Fruit fly (Drosophila melanogaster) whole organism, embryonic: Measurements from ENCODE around the gene CG34138.

Source experiments
- B-H1 ChIP-seq: fragments of 200-800 bp; sonication (Bioruptor generic); IDR thresholded peaks from 3 replicates; pipeline ENCODE4 v1.3.6; 2022; ENCODE audit warnings: missing biosample characterization, missing genetic modification characterization
- CG12744 ChIP-seq: fragments of 200-800 bp; sonication (Bioruptor generic); optimal IDR thresholded peaks from 2 replicates; lab custom pipeline; 2016; ENCODE audit warnings: missing biosample characterization, missing genetic modification characterization
- CG13296 ChIP-seq: fragments of 200-800 bp; sonication (Bioruptor generic); optimal IDR thresholded peaks from 3 replicates; lab custom pipeline; 2018; ENCODE audit warnings: missing biosample characterization, mild to moderate bottlenecking, missing genetic modification characterization
- CG2129 ChIP-seq: fragments of 200-800 bp; sonication (Bioruptor generic); IDR thresholded peaks from 2 replicates; pipeline ENCODE4 v1.3.6; 2022; ENCODE audit warnings: missing biosample characterization, missing genetic modification characterization; ENCODE audit not compliant: partially characterized antibody
- CG32767 ChIP-seq: fragments of 200-800 bp; sonication (Bioruptor generic); IDR thresholded peaks from 2 replicates; pipeline ENCODE4 v1.3.6; 2022; ENCODE audit warnings: missing biosample characterization, missing genetic modification characterization
- Deaf1 ChIP-seq: fragments of 200-800 bp; optimal IDR thresholded peaks from 3 replicates; lab custom pipeline; 2019; ENCODE audit warnings: missing biosample characterization, mild to moderate bottlenecking, missing genetic modification characterization, moderate library complexity
- bcd ChIP-seq: fragments of 200-800 bp; sonication (Bioruptor generic); optimal IDR thresholded peaks from 2 replicates; lab custom pipeline; 2017; ENCODE audit warnings: missing biosample characterization, mild to moderate bottlenecking, missing genetic modification characterization
- bigmax ChIP-seq: fragments of 200-800 bp; sonication (Bioruptor generic); optimal IDR thresholded peaks from 2 replicates; lab custom pipeline; 2018; ENCODE audit warnings: missing biosample characterization, mild to moderate bottlenecking, missing genetic modification characterization
- br ChIP-seq: fragments of >200 bp; optimal IDR thresholded peaks from 2 replicates; lab custom pipeline; 2017
- da ChIP-seq: fragments of 200-800 bp; sonication (Bioruptor generic); optimal IDR thresholded peaks from 2 replicates; lab custom pipeline; 2016; ENCODE audit warnings: missing biosample characterization, missing genetic modification characterization
- fru ChIP-seq: fragments of >200 bp; optimal IDR thresholded peaks from 2 replicates; lab custom pipeline; 2017
- lola ChIP-seq, 3 experiments: fragments of >200 bp in 2 of 3; fragments of 200-800 bp in 1 of 3; sonication (Bioruptor generic) in 1 of 3; optimal IDR thresholded peaks; 2 replicates each; lab custom pipeline; 2017 to 2019; ENCODE audit warnings: missing biosample characterization in 3 of 3, missing genetic modification characterization in 3 of 3, mild to moderate bottlenecking in 1 of 3, moderate library complexity in 1 of 3
- tll ChIP-seq, 2 experiments: fragments of 200-800 bp in 1 of 2; fragments of >200 bp in 1 of 2; sonication (Bioruptor generic) in 1 of 2; optimal IDR thresholded peaks; 2 replicates each; lab custom pipeline; 2017 to 2019; ENCODE audit warnings: missing biosample characterization in 2 of 2, missing genetic modification characterization in 2 of 2, mild to moderate bottlenecking in 1 of 2, moderate library complexity in 1 of 2
- zfh1 ChIP-seq: fragments of 200-800 bp; sonication (Bioruptor generic); IDR thresholded peaks from 3 replicates; pipeline ENCODE4 v1.3.6; 2022; ENCODE audit warnings: missing biosample characterization, missing genetic modification characterization

- TF ChIP-seq tll (GFP tag; optimal IDR thresholded peaks at IDR 0.05; lab: Kevin White, UChicago) (no peak), fru (lab: Kevin White, UChicago) (no peak), CG12744 (GFP tag; lab: Kevin White, UChicago) (no peak), lola (GFP tag; optimal IDR thresholded peaks at IDR 0.05; lab: Kevin White, UChicago) (no peak), CG13296 (GFP tag; lab: Kevin White, UChicago) (no peak), CG32767 (GFP tag; lab: Robert Waterston, UW) (0 out of 2 replicates have a peak, but pooled peaks have one; percentile 35), B-H1 (GFP tag; lab: Robert Waterston, UW) (no peak), Deaf1 (tag; lab: Kevin White, UChicago) (no peak), bigmax (GFP tag; lab: Kevin White, UChicago) (peak; percentile 94), zfh1 (GFP tag; lab: Robert Waterston, UW) (no peak), br (lab: Kevin White, UChicago) (no peak), CG2129 (GFP tag; lab: Robert Waterston, UW) (no peak), da (no peak), bcd (GFP tag; lab: Kevin White, UChicago) (peak; percentile 28)
Measured at dm6 chr3R:19648289-19648916, 13.7 kb downstream of the CG34138 start, which contains the start of the genes CG6195 and CG31220.
